Worm (Caenorhabditis elegans) whole organism, young adult: ENCODE measurements around the gene Y57A10C.10.

ENCODE experiments used
- F23B12.7 ChIP-seq: sonication (generic microtip); optimal IDR thresholded peaks from 2 replicates; lab custom pipeline; 2017; ENCODE audit warnings: missing genetic modification characterization, mild to moderate bottlenecking, missing compliant biosample characterization, antibody characterized with exemption, moderate library complexity; ENCODE audit not compliant: insufficient read depth
- F37B4.10 ChIP-seq: fragments of 200-800 bp; sonication (Bioruptor generic); IDR thresholded peaks from 2 replicates; pipeline ENCODE4 v1.3.6; 2022; ENCODE audit warnings: missing genetic modification characterization, missing compliant biosample characterization
- F49E8.2 ChIP-seq: sonication (generic microtip); optimal IDR thresholded peaks from 3 replicates; lab custom pipeline; 2017; ENCODE audit warnings: missing genetic modification characterization, mild to moderate bottlenecking, missing compliant biosample characterization, antibody characterized with exemption, moderate library complexity; ENCODE audit not compliant: insufficient read depth
- F57C9.4 ChIP-seq: sonication (generic microtip); optimal IDR thresholded peaks from 2 replicates; lab custom pipeline; 2017; ENCODE audit warnings: mild to moderate bottlenecking, missing genetic modification characterization, missing compliant biosample characterization
- T07F8.4 ChIP-seq: sonication (generic microtip); optimal IDR thresholded peaks from 2 replicates; lab custom pipeline; 2016; ENCODE audit warnings: mild to moderate bottlenecking, missing genetic modification characterization, moderate library complexity, missing compliant biosample characterization
- Y53F4B.3 ChIP-seq: fragments of 200-800 bp; sonication (Bioruptor generic); IDR thresholded peaks from 2 replicates; pipeline ENCODE4 v1.3.6; 2022; ENCODE audit warnings: missing genetic modification reagents, missing genetic modification characterization, missing compliant biosample characterization
- Y79H2A.3 ChIP-seq: fragments of 200-800 bp; sonication (Bioruptor generic); conservative IDR thresholded peaks from 2 replicates; pipeline ENCODE4 v1.3.6; 2022; ENCODE audit warnings: missing genetic modification reagents, missing genetic modification characterization, missing compliant biosample characterization
- ama-1 ChIP-seq, 3 experiments: fragments of 150-350 bp in 1 of 3; sonication (generic microtip) in 2 of 3; optimal IDR thresholded peaks; 2 replicates each; lab custom pipeline; 2014 to 2018; ENCODE audit warnings: missing biosample characterization in 2 of 3, missing genetic modification characterization in 2 of 3, missing genetic modification reagents in 2 of 3
- aptf-2 ChIP-seq: fragments of 200-800 bp; sonication (Bioruptor generic); conservative IDR thresholded peaks from 2 replicates; pipeline ENCODE4 v1.3.6; 2022; ENCODE audit warnings: missing genetic modification reagents, missing genetic modification characterization, missing compliant biosample characterization
- attf-3 ChIP-seq: fragments of 200-800 bp; sonication (Bioruptor generic); conservative IDR thresholded peaks from 2 replicates; pipeline ENCODE4 v1.3.6; 2022; ENCODE audit warnings: missing genetic modification reagents, missing genetic modification characterization, missing compliant biosample characterization
- attf-6 ChIP-seq: fragments of 200-800 bp; sonication (Bioruptor generic); IDR thresholded peaks from 2 replicates; pipeline ENCODE4 v1.3.6; 2022; ENCODE audit warnings: missing genetic modification reagents, missing genetic modification characterization, missing compliant biosample characterization
- bed-1 ChIP-seq: fragments of 200-800 bp; sonication (Bioruptor generic); IDR thresholded peaks from 2 replicates; pipeline ENCODE4 v1.3.6; 2022; ENCODE audit warnings: missing genetic modification reagents, missing genetic modification characterization, missing compliant biosample characterization
- bed-2 ChIP-seq: fragments of 200-800 bp; sonication (Bioruptor generic); IDR thresholded peaks from 2 replicates; pipeline ENCODE4 v1.3.6; 2022; ENCODE audit warnings: missing genetic modification reagents, missing genetic modification characterization, missing compliant biosample characterization
- ceh-100 ChIP-seq: fragments of 200-800 bp; sonication (Bioruptor generic); IDR thresholded peaks from 2 replicates; pipeline ENCODE4 v1.3.6; 2022; ENCODE audit warnings: missing genetic modification reagents, missing genetic modification characterization, missing compliant biosample characterization
- ceh-27 ChIP-seq: fragments of 200-800 bp; sonication (Bioruptor generic); optimal IDR thresholded peaks from 2 replicates; lab custom pipeline; 2018; ENCODE audit warnings: mild to moderate bottlenecking, missing genetic modification characterization, moderate library complexity, missing compliant biosample characterization
- ceh-91 ChIP-seq: fragments of 200-800 bp; sonication (Bioruptor generic); IDR thresholded peaks from 2 replicates; pipeline ENCODE4 v1.3.6; 2022; ENCODE audit warnings: missing genetic modification reagents, missing genetic modification characterization, missing compliant biosample characterization
- chd-7 ChIP-seq: sonication (generic microtip); optimal IDR thresholded peaks from 2 replicates; lab custom pipeline; 2016; ENCODE audit warnings: mild to moderate bottlenecking, missing genetic modification characterization, moderate library complexity, missing compliant biosample characterization
- dox-1 ChIP-seq: fragments of 200-800 bp; sonication (Bioruptor generic); IDR thresholded peaks from 2 replicates; pipeline ENCODE4 v1.3.6; 2022; ENCODE audit warnings: missing genetic modification reagents, missing genetic modification characterization, missing compliant biosample characterization
- dpff-1 ChIP-seq: sonication (generic microtip); optimal IDR thresholded peaks from 2 replicates; lab custom pipeline; 2017; ENCODE audit warnings: mild to moderate bottlenecking, missing genetic modification characterization, missing compliant biosample characterization
- dpl-1 ChIP-seq: fragments of 150-350 bp; optimal IDR thresholded peaks from 2 replicates; lab custom pipeline; 2014; ENCODE audit warnings: missing biosample characterization, missing genetic modification reagents, missing genetic modification characterization
- egl-18 ChIP-seq: fragments of 200-800 bp; sonication (Bioruptor generic); IDR thresholded peaks from 2 replicates; pipeline ENCODE4 v1.3.6; 2022; ENCODE audit warnings: missing genetic modification reagents, missing genetic modification characterization, missing compliant biosample characterization
- egl-44 ChIP-seq: fragments of 200-800 bp; sonication (Bioruptor generic); IDR thresholded peaks from 2 replicates; pipeline ENCODE4 v1.3.6; 2022; ENCODE audit warnings: missing genetic modification reagents, missing genetic modification characterization, missing compliant biosample characterization
- ekl-4 ChIP-seq: fragments of 200-800 bp; sonication (Bioruptor generic); IDR thresholded peaks from 2 replicates; pipeline ENCODE4 v1.3.6; 2022; ENCODE audit warnings: missing genetic modification reagents, missing genetic modification characterization, missing compliant biosample characterization
- ets-4 ChIP-seq: fragments of 200-800 bp; sonication (Bioruptor generic); optimal IDR thresholded peaks from 2 replicates; lab custom pipeline; 2018; ENCODE audit warnings: mild to moderate bottlenecking, missing genetic modification characterization, missing compliant biosample characterization
- gei-17 ChIP-seq: fragments of 200-800 bp; sonication (Bioruptor generic); optimal IDR thresholded peaks from 2 replicates; lab custom pipeline; 2018; ENCODE audit warnings: mild to moderate bottlenecking, missing genetic modification characterization, missing compliant biosample characterization
- hmg-1.2 ChIP-seq: fragments of 200-800 bp; sonication (Bioruptor generic); IDR thresholded peaks from 2 replicates; pipeline ENCODE4 v1.3.6; 2022; ENCODE audit warnings: missing genetic modification reagents, missing genetic modification characterization, missing compliant biosample characterization
- hmg-20 ChIP-seq: fragments of 200-800 bp; sonication (Bioruptor generic); IDR thresholded peaks from 2 replicates; pipeline ENCODE4 v1.3.6; 2022; ENCODE audit warnings: missing genetic modification reagents, missing genetic modification characterization, missing compliant biosample characterization
- lag-1 ChIP-seq: fragments of 200-800 bp; sonication (Bioruptor generic); IDR thresholded peaks from 2 replicates; pipeline ENCODE4 v1.3.6; 2022; ENCODE audit warnings: missing genetic modification reagents, missing genetic modification characterization, missing compliant biosample characterization
- let-526 ChIP-seq: fragments of 200-800 bp; sonication (Bioruptor generic); IDR thresholded peaks from 2 replicates; pipeline ENCODE4 v1.3.6; 2022; ENCODE audit warnings: missing genetic modification reagents, missing genetic modification characterization, missing compliant biosample characterization
- let-607 ChIP-seq, 2 experiments: fragments of 200-800 bp in 1 of 2; sonication (Bioruptor generic) in 1 of 2; sonication (generic microtip) in 1 of 2; optimal IDR thresholded peaks; 2 replicates each; lab custom pipeline; 2016 to 2018; ENCODE audit warnings: mild to moderate bottlenecking in 2 of 2, missing compliant biosample characterization in 2 of 2, missing genetic modification characterization in 2 of 2, moderate library complexity in 2 of 2, missing genotype in 1 of 2
- lsl-1 ChIP-seq: fragments of 200-800 bp; sonication (Bioruptor generic); optimal IDR thresholded peaks from 2 replicates; lab custom pipeline; 2018; ENCODE audit warnings: mild to moderate bottlenecking, missing genetic modification characterization, moderate library complexity, missing compliant biosample characterization
- mcd-1 ChIP-seq: fragments of 200-800 bp; sonication (Bioruptor generic); IDR thresholded peaks from 2 replicates; pipeline ENCODE4 v1.3.6; 2022; ENCODE audit warnings: missing genetic modification reagents, missing genetic modification characterization, missing compliant biosample characterization
- mes-4 ChIP-seq: sonication (generic microtip); optimal IDR thresholded peaks from 2 replicates; lab custom pipeline; 2016; ENCODE audit warnings: missing genotype, missing genetic modification characterization, missing compliant biosample characterization
- nfya-1 ChIP-seq: sonication (generic microtip); optimal IDR thresholded peaks from 2 replicates; lab custom pipeline; 2017; ENCODE audit warnings: antibody characterized with exemption, missing compliant biosample characterization, missing genetic modification characterization, borderline replicate concordance; ENCODE audit not compliant: insufficient read depth
- nhr-120 ChIP-seq: fragments of 200-800 bp; sonication (Bioruptor generic); IDR thresholded peaks from 2 replicates; pipeline ENCODE4 v1.3.6; 2022; ENCODE audit warnings: missing genetic modification characterization, missing compliant biosample characterization
- rpc-1 ChIP-seq, 2 experiments: fragments of 150-350 bp in 1 of 2; sonication (generic microtip) in 1 of 2; optimal IDR thresholded peaks; 2 replicates each; lab custom pipeline; 2014 to 2018; ENCODE audit warnings: missing biosample characterization in 1 of 2, missing genetic modification characterization in 1 of 2, missing genetic modification reagents in 1 of 2, missing genotype in 1 of 2
- sdz-38 ChIP-seq: sonication (generic microtip); optimal IDR thresholded peaks from 2 replicates; lab custom pipeline; 2016; ENCODE audit warnings: missing genotype, missing genetic modification characterization, missing compliant biosample characterization
- snpc-1.3 ChIP-seq: sonication (generic microtip); optimal IDR thresholded peaks from 2 replicates; lab custom pipeline; 2017; ENCODE audit warnings: missing genetic modification characterization, mild to moderate bottlenecking, missing compliant biosample characterization, antibody characterized with exemption, moderate library complexity, missing genotype, missing genetic modification reagents; ENCODE audit not compliant: insufficient read depth
- snpc-3.4 ChIP-seq: sonication (generic microtip); optimal IDR thresholded peaks from 2 replicates; lab custom pipeline; 2017; ENCODE audit warnings: missing genetic modification characterization, mild to moderate bottlenecking, missing compliant biosample characterization, antibody characterized with exemption, moderate library complexity, missing genotype, missing genetic modification reagents
- snpc-4 ChIP-seq, 5 experiments: fragments of 150-350 bp in 1 of 5; sonication (generic microtip) in 4 of 5; optimal IDR thresholded peaks; 2 replicates each; lab custom pipeline; 2014 to 2018; ENCODE audit warnings: missing genetic modification characterization in 5 of 5, missing biosample characterization in 3 of 5, antibody characterized with exemption in 2 of 5, mild to moderate bottlenecking in 2 of 5, missing compliant biosample characterization in 2 of 5, missing genotype in 2 of 5, moderate library complexity in 2 of 5, missing genetic modification reagents in 1 of 5
- zfh-2 ChIP-seq: fragments of 200-800 bp; sonication (Bioruptor generic); conservative IDR thresholded peaks from 2 replicates; pipeline ENCODE4 v1.3.6; 2022; ENCODE audit warnings: missing genetic modification reagents, missing genetic modification characterization, missing compliant biosample characterization
- ztf-18 ChIP-seq: sonication (generic microtip); optimal IDR thresholded peaks from 2 replicates; lab custom pipeline; 2016; ENCODE audit warnings: missing genotype, mild to moderate bottlenecking, missing genetic modification characterization, missing compliant biosample characterization
- ztf-25 ChIP-seq: fragments of 200-800 bp; sonication (Bioruptor generic); IDR thresholded peaks from 2 replicates; pipeline ENCODE4 v1.3.6; 2022; ENCODE audit warnings: missing genetic modification reagents, missing genetic modification characterization, missing compliant biosample characterization

Y57A10C.10 gene

DNA sequence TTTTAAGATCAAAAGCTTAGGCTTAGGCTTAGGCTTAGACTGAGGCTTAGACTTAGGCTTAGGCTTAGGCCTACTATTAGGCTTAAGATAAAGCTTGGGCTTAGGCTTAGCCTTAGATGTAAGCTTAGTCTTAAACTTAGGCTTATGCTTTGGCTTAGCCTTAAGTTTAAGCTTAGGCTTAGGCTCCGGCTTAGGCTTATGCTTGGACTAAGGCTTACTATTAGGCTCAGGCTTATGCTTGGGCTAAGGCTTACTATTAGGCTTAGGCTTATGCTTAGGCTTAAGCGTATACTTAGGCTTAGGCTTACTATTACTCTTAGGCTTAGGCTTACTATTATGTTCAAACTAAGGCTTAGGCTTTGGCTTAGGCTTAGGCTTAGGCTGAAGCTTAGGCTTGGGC is 4.3 kb downstream of the Y57A10C.10 start:
- TF ChIP-seq ztf-18 (tag; lab: Kevin White, UChicago) (no peak), lsl-1 (GFP tag; lab: Kevin White, UChicago) (no peak), bed-2 (no peak), dpl-1 (no peak)
- TF ChIP-seq, all 124 proteins: peak for 0

DNA sequence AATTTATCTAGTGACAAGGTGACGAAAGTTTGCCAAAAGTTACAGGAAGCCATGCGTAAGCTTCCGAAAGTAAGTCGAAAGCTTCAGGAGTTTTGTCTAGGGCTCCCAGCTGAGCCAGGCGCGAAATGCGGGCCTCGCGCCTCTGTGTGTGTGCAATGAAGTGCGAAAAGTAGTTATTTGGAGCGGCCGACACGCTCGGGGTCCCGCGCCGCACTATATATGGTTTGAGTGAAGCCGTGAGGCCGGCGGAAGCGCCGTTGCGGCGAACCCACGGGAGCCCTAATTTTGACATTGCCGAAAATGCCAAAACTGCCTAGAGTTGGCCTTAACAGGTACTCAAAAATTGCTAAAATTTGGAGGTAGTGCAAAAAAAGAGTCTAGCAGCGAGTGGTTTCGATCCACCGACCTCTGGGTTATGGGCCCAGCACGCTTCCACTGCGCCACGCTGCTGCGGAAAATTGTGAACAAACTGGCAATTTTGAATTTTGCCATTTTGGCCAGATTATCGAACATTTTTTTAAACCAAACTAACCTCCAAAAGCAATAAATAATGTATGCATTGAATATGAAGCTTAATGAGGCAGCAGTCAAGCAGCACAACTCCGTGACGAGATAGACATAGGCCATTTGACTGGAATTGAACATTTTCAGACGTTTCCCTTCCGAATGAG is 5.7 kb downstream of the Y57A10C.10 start:
- TF ChIP-seq chd-7 (tag; lab: Kevin White, UChicago) (no peak), ama-1 (optimal IDR thresholded peaks at IDR 0.05; lab: Kevin White, UChicago) (no peak), ama-1 (GFP tag; optimal IDR thresholded peaks at IDR 0.05; lab: Kevin White, UChicago) (no peak), F37B4.10 (GFP tag; lab: Robert Waterston, UW) (no peak), egl-18 (GFP tag; lab: Robert Waterston, UW) (no peak), F57C9.4 (no peak), sdz-38 (tag; lab: Kevin White, UChicago) (no peak), F23B12.7 (tag; lab: Kevin White, UChicago) (peak; percentile 22), hmg-1.2 (GFP tag; lab: Robert Waterston, UW) (peak; percentile 23; the same call in 1 of the 2 replicates), ceh-91 (GFP tag; lab: Robert Waterston, UW) (no peak; the same call in 1 of the 2 replicates), hmg-20 (no peak), rpc-1 (optimal IDR thresholded peaks at IDR 0.05; lab: Kevin White, UChicago) (peak; percentile 62), rpc-1 (tag; optimal IDR thresholded peaks at IDR 0.05; lab: Kevin White, UChicago) (peak; percentile 75), nfya-1 (tag; lab: Kevin White, UChicago) (no peak), gei-17 (GFP tag; lab: Kevin White, UChicago) (no peak), snpc-4 (GFP tag; optimal IDR thresholded peaks at IDR 0.05; lab: Kevin White, UChicago) (no peak), snpc-4 (tag; optimal IDR thresholded peaks at IDR 0.05; lab: Kevin White, UChicago) (peak in 2 of 4 experiments; percentile 36 to 75), egl-44 (GFP tag; lab: Robert Waterston, UW) (no peak), ztf-25 (0 out of 2 replicates have a peak, but pooled peaks have one; percentile 32), zfh-2 (GFP tag; lab: Robert Waterston, UW) (peak; percentile 81), aptf-2 (GFP tag; lab: Robert Waterston, UW) (no peak), attf-3 (GFP tag; lab: Robert Waterston, UW) (no peak), Y53F4B.3 (GFP tag; lab: Robert Waterston, UW) (no peak), attf-6 (GFP tag; lab: Robert Waterston, UW) (no peak), dpff-1 (tag; lab: Kevin White, UChicago) (no peak), let-526 (GFP tag; lab: Robert Waterston, UW) (no peak), ekl-4 (GFP tag; lab: Robert Waterston, UW) (no peak), F49E8.2 (no peak), mes-4 (tag; lab: Kevin White, UChicago) (no peak), ceh-100 (GFP tag; lab: Robert Waterston, UW) (no peak), nhr-120 (GFP tag; lab: Robert Waterston, UW) (0 out of 2 replicates have a peak, but pooled peaks have one; percentile 11), snpc-3.4 (no peak), T07F8.4 (tag; lab: Kevin White, UChicago) (no peak), ceh-27 (GFP tag; lab: Kevin White, UChicago) (no peak), bed-2 (no peak), mcd-1 (no peak), bed-1 (GFP tag; lab: Robert Waterston, UW) (no peak), dox-1 (peak; percentile 26; the same call in 1 of the 2 replicates), let-607 (tag; optimal IDR thresholded peaks at IDR 0.05; lab: Kevin White, UChicago) (no peak), snpc-1.3 (no peak), ets-4 (GFP tag; lab: Kevin White, UChicago) (no peak), Y79H2A.3 (GFP tag; lab: Robert Waterston, UW) (no peak), lag-1 (GFP tag; lab: Robert Waterston, UW) (no peak)
